Fruit fly (Drosophila melanogaster) whole organism, embryonic: ENCODE measurements around the gene sing.

Experiments
- Bgb ChIP-seq: fragments of 200-800 bp; sonication (Bioruptor generic); IDR thresholded peaks from 2 replicates; pipeline ENCODE4 v1.3.6; 2022; ENCODE audit warnings: missing biosample characterization, missing genetic modification characterization; ENCODE audit not compliant: partially characterized antibody
- CG10209 ChIP-seq: fragments of 200-800 bp; sonication (Bioruptor generic); optimal IDR thresholded peaks from 3 replicates; lab custom pipeline; 2017; ENCODE audit warnings: missing biosample characterization, mild to moderate bottlenecking, missing genetic modification characterization, missing genetic modification reagents
- CG10267 ChIP-seq: fragments of 200-800 bp; sonication (Bioruptor generic); optimal IDR thresholded peaks from 2 replicates; lab custom pipeline; 2018; ENCODE audit warnings: missing biosample characterization, mild to moderate bottlenecking, missing genetic modification characterization, moderate library complexity
- CG11696 ChIP-seq: fragments of 200-800 bp; sonication (Bioruptor generic); IDR thresholded peaks from 2 replicates; pipeline ENCODE4 v1.3.6; 2022; ENCODE audit warnings: missing biosample characterization, missing genetic modification characterization
- CG13624 ChIP-seq: fragments of 200-800 bp; sonication (Bioruptor generic); optimal IDR thresholded peaks from 2 replicates; lab custom pipeline; 2016; ENCODE audit warnings: missing biosample characterization, missing genetic modification characterization
- CG14050 ChIP-seq: fragments of 200-800 bp; sonication (Bioruptor generic); IDR thresholded peaks from 3 replicates; pipeline ENCODE4 v1.3.6; 2022; ENCODE audit warnings: missing biosample characterization, missing genetic modification characterization
- CG16813 ChIP-seq: fragments of 200-800 bp; sonication (Bioruptor generic); IDR thresholded peaks from 3 replicates; pipeline ENCODE4 v1.3.6; 2022; ENCODE audit warnings: missing biosample characterization, missing genetic modification characterization; ENCODE audit not compliant: partially characterized antibody
- CG17361 ChIP-seq: fragments of 200-800 bp; sonication (Bioruptor generic); IDR thresholded peaks from 3 replicates; pipeline ENCODE4 v1.3.6; 2022; ENCODE audit warnings: missing biosample characterization, missing genetic modification characterization
- CG2199 ChIP-seq: fragments of 200-800 bp; sonication (Bioruptor generic); IDR thresholded peaks from 3 replicates; pipeline ENCODE4 v1.3.6; 2022; ENCODE audit warnings: missing biosample characterization, missing genetic modification characterization
- CG2712 ChIP-seq: fragments of 200-800 bp; optimal IDR thresholded peaks from 3 replicates; lab custom pipeline; 2019; ENCODE audit warnings: missing biosample characterization, mild to moderate bottlenecking, missing genetic modification characterization, moderate library complexity
- CG3065 ChIP-seq: fragments of 200-800 bp; sonication (Bioruptor generic); optimal IDR thresholded peaks from 2 replicates; lab custom pipeline; 2016; ENCODE audit warnings: missing biosample characterization, missing genetic modification characterization
- CG33557 ChIP-seq: fragments of 200-800 bp; sonication (Bioruptor generic); optimal IDR thresholded peaks from 2 replicates; lab custom pipeline; 2019; ENCODE audit warnings: missing biosample characterization, mild to moderate bottlenecking, missing genetic modification characterization, moderate library complexity
- CG34224 ChIP-seq: fragments of 200-800 bp; sonication (Bioruptor generic); IDR thresholded peaks from 3 replicates; pipeline ENCODE4 v1.3.6; 2022; ENCODE audit warnings: missing biosample characterization, missing genetic modification characterization; ENCODE audit not compliant: partially characterized antibody
- CG3995 ChIP-seq: fragments of 200-800 bp; sonication (Bioruptor generic); optimal IDR thresholded peaks from 3 replicates; lab custom pipeline; 2016; ENCODE audit warnings: missing biosample characterization, missing genetic modification characterization
- CHES-1-like ChIP-seq: fragments of 200-800 bp; sonication (Bioruptor generic); optimal IDR thresholded peaks from 2 replicates; lab custom pipeline; 2016; ENCODE audit warnings: missing biosample characterization, missing genetic modification characterization
- Dref ChIP-seq: fragments of 200-800 bp; sonication (Bioruptor generic); IDR thresholded peaks from 2 replicates; pipeline ENCODE4 v1.3.6; 2022; ENCODE audit warnings: missing biosample characterization, missing genetic modification characterization
- Ets65A ChIP-seq: fragments of 200-800 bp; sonication (Bioruptor generic); peaks from one replicate; lab custom pipeline; 2016; ENCODE audit warnings: missing biosample characterization, missing genetic modification characterization
- Rfx ChIP-seq: fragments of 200-800 bp; sonication (Bioruptor generic); IDR thresholded peaks from 2 replicates; pipeline ENCODE4 v1.3.6; 2022; ENCODE audit warnings: missing biosample characterization, missing genetic modification characterization
- Side ChIP-seq: fragments of 200-800 bp; sonication (Bioruptor generic); optimal IDR thresholded peaks from 2 replicates; lab custom pipeline; 2016; ENCODE audit warnings: missing biosample characterization, missing genetic modification characterization
- Sry-δ ChIP-seq: fragments of 200-800 bp; sonication (Bioruptor generic); optimal IDR thresholded peaks from 2 replicates; lab custom pipeline; 2016; ENCODE audit warnings: missing biosample characterization, missing genetic modification characterization
- az2 ChIP-seq: fragments of 200-800 bp; sonication (Bioruptor generic); optimal IDR thresholded peaks from 3 replicates; lab custom pipeline; 2016; ENCODE audit warnings: missing biosample characterization, missing genetic modification characterization
- bbx ChIP-seq: fragments of 200-800 bp; sonication (Bioruptor generic); IDR thresholded peaks from 2 replicates; pipeline ENCODE4 v1.3.6; 2022; ENCODE audit warnings: missing biosample characterization, missing genetic modification characterization; ENCODE audit not compliant: partially characterized antibody
- bcd ChIP-seq: fragments of 200-800 bp; sonication (Bioruptor generic); optimal IDR thresholded peaks from 2 replicates; lab custom pipeline; 2017; ENCODE audit warnings: missing biosample characterization, mild to moderate bottlenecking, missing genetic modification characterization
- bsh ChIP-seq, 2 experiments: fragments of 200-800 bp; sonication (Bioruptor generic); optimal IDR thresholded peaks; 2 replicates each; lab custom pipeline; 2017 to 2018; ENCODE audit warnings: mild to moderate bottlenecking in 2 of 2, missing biosample characterization in 2 of 2, missing genetic modification characterization in 2 of 2, moderate library complexity in 1 of 2
- cg ChIP-seq: fragments of 200-800 bp; sonication (Bioruptor generic); optimal IDR thresholded peaks from 3 replicates; lab custom pipeline; 2019; ENCODE audit warnings: missing biosample characterization, mild to moderate bottlenecking, missing genetic modification characterization, moderate library complexity
- chif ChIP-seq, 2 experiments: fragments of 200-800 bp; sonication (Bioruptor generic); optimal IDR thresholded peaks; 3 replicates each; lab custom pipeline; 2016; ENCODE audit warnings: missing biosample characterization in 2 of 2, missing genetic modification characterization in 2 of 2
- dan ChIP-seq: fragments of 200-800 bp; sonication (Bioruptor generic); IDR thresholded peaks from 2 replicates; pipeline ENCODE4 v1.3.6; 2022; ENCODE audit warnings: missing biosample characterization, missing genetic modification characterization
- danr ChIP-seq: fragments of 200-800 bp; sonication (Bioruptor generic); IDR thresholded peaks from 2 replicates; pipeline ENCODE4 v1.3.6; 2022; ENCODE audit warnings: missing biosample characterization, missing genetic modification characterization
- fu2 ChIP-seq: fragments of 200-800 bp; sonication (Bioruptor generic); optimal IDR thresholded peaks from 2 replicates; lab custom pipeline; 2016; ENCODE audit warnings: missing biosample characterization, missing genetic modification characterization
- gsb ChIP-seq: fragments of 200-800 bp; sonication (Bioruptor generic); IDR thresholded peaks from 2 replicates; pipeline ENCODE4 v1.3.6; 2022; ENCODE audit warnings: missing biosample characterization, missing genetic modification characterization
- hbn ChIP-seq: fragments of 200-800 bp; sonication (Bioruptor generic); IDR thresholded peaks from 2 replicates; pipeline ENCODE4 v1.3.6; 2022; ENCODE audit warnings: missing biosample characterization, missing genetic modification characterization; ENCODE audit not compliant: partially characterized antibody
- inv ChIP-seq: fragments of 200-800 bp; sonication (Bioruptor generic); IDR thresholded peaks from 2 replicates; pipeline ENCODE4 v1.3.6; 2022; ENCODE audit warnings: missing biosample characterization, missing genetic modification characterization; ENCODE audit not compliant: partially characterized antibody
- kay ChIP-seq: fragments of 200-800 bp; sonication (Bioruptor generic); optimal IDR thresholded peaks from 2 replicates; lab custom pipeline; 2016; ENCODE audit warnings: missing biosample characterization, missing genetic modification characterization
- knrl ChIP-seq: fragments of 200-800 bp; sonication (Bioruptor generic); IDR thresholded peaks from 3 replicates; pipeline ENCODE4 v1.3.6; 2022; ENCODE audit warnings: missing biosample characterization, missing genetic modification characterization; ENCODE audit not compliant: partially characterized antibody
- luna ChIP-seq: fragments of 200-800 bp; sonication (Bioruptor generic); optimal IDR thresholded peaks from 2 replicates; lab custom pipeline; 2016; ENCODE audit warnings: missing biosample characterization, missing genetic modification characterization
- mld ChIP-seq: fragments of 200-800 bp; sonication (Bioruptor generic); IDR thresholded peaks from 3 replicates; pipeline ENCODE4 v1.3.6; 2022; ENCODE audit warnings: missing biosample characterization, missing genetic modification characterization; ENCODE audit not compliant: partially characterized antibody
- nau ChIP-seq: fragments of 200-800 bp; sonication (Bioruptor generic); optimal IDR thresholded peaks from 3 replicates; lab custom pipeline; 2017; ENCODE audit warnings: missing biosample characterization, mild to moderate bottlenecking, missing genetic modification characterization, missing genetic modification reagents
- peb ChIP-seq: fragments of 200-800 bp; sonication (Bioruptor generic); IDR thresholded peaks from 2 replicates; pipeline ENCODE4 v1.3.6; 2022; ENCODE audit warnings: missing biosample characterization, missing genetic modification characterization
- pfk ChIP-seq: fragments of 200-800 bp; sonication (Bioruptor generic); optimal IDR thresholded peaks from 2 replicates; lab custom pipeline; 2018; ENCODE audit warnings: missing biosample characterization, mild to moderate bottlenecking, missing genetic modification characterization, moderate library complexity
- ranshi ChIP-seq: fragments of 200-800 bp; sonication (Bioruptor generic); IDR thresholded peaks from 2 replicates; pipeline ENCODE4 v1.3.6; 2022; ENCODE audit warnings: missing biosample characterization, missing genetic modification characterization
- sim ChIP-seq: fragments of 200-800 bp; sonication (Bioruptor generic); IDR thresholded peaks from 2 replicates; pipeline ENCODE4 v1.3.6; 2022; ENCODE audit warnings: missing biosample characterization, missing genetic modification characterization
- trem ChIP-seq: fragments of 200-800 bp; optimal IDR thresholded peaks from 3 replicates; lab custom pipeline; 2019; ENCODE audit warnings: missing biosample characterization, mild to moderate bottlenecking, missing genetic modification characterization, moderate library complexity
- ttk ChIP-seq: fragments of 200-800 bp; sonication (Bioruptor generic); IDR thresholded peaks from 2 replicates; pipeline ENCODE4 v2.1.2; 2022; ENCODE audit warnings: missing biosample characterization, missing genetic modification characterization
- tup ChIP-seq: fragments of 200-800 bp; sonication (Bioruptor generic); optimal IDR thresholded peaks from 2 replicates; lab custom pipeline; 2016; ENCODE audit warnings: missing biosample characterization, mild to moderate bottlenecking, missing genetic modification characterization, moderate library complexity
- vfl ChIP-seq: fragments of 200-800 bp; sonication (Bioruptor generic); optimal IDR thresholded peaks from 2 replicates; lab custom pipeline; 2016; ENCODE audit warnings: missing biosample characterization, missing genetic modification characterization

Gene sing

dm6 chrX:16633181-16633957 lies 45.7 kb upstream of the sing start (continued):
- TF ChIP-seq nau (GFP tag; lab: Kevin White, UChicago) (no peak), ranshi (GFP tag; lab: Robert Waterston, UW) (no peak), CG3065 (GFP tag; lab: Kevin White, UChicago) (no peak), Dref (GFP tag; lab: Robert Waterston, UW) (no peak), bsh (GFP tag; optimal IDR thresholded peaks at IDR 0.05; lab: Kevin White, UChicago) (peak in 1 of 2 experiments; percentile 56), gsb (no peak), CG17361 (GFP tag; lab: Robert Waterston, UW) (no peak), danr (GFP tag; lab: Robert Waterston, UW) (no peak), hbn (GFP tag; lab: Robert Waterston, UW) (no peak), CG10267 (tag; lab: Kevin White, UChicago) (no peak), chif (GFP tag; optimal IDR thresholded peaks at IDR 0.05; lab: Kevin White, UChicago) (no peak), fu2 (no peak), luna (no peak), ttk (no peak), CG2712 (tag; lab: Kevin White, UChicago) (no peak), Ets65A (GFP tag; lab: Kevin White, UChicago) (peak; percentile 28), Bgb (no peak), tup (GFP tag; lab: Kevin White, UChicago) (no peak), pfk (GFP tag; lab: Kevin White, UChicago) (peak; percentile 4), vfl (no peak), trem (tag; lab: Kevin White, UChicago) (no peak), CHES-1-like (no peak), CG11696 (GFP tag; lab: Robert Waterston, UW) (peak; percentile 47; the same call in 1 of the 2 replicates), dan (GFP tag; lab: Robert Waterston, UW) (no peak), sim (GFP tag; lab: Robert Waterston, UW) (no peak), CG34224 (GFP tag; lab: Robert Waterston, UW) (no peak), az2 (GFP tag; lab: Kevin White, UChicago) (no peak), CG3995 (GFP tag; lab: Kevin White, UChicago) (no peak), CG33557 (GFP tag; lab: Kevin White, UChicago) (no peak), CG10209 (GFP tag; lab: Kevin White, UChicago) (peak; percentile 4), CG13624 (GFP tag; lab: Kevin White, UChicago) (no peak), mld (GFP tag; lab: Robert Waterston, UW) (no peak), CG16813 (GFP tag; lab: Robert Waterston, UW) (no peak), inv (GFP tag; lab: Robert Waterston, UW) (no peak), Rfx (GFP tag; lab: Robert Waterston, UW) (no peak), peb (no peak), Sry-δ (GFP tag; lab: Kevin White, UChicago) (no peak), knrl (no peak), Side (GFP tag; lab: Kevin White, UChicago) (no peak), bcd (GFP tag; lab: Kevin White, UChicago) (no peak), bbx (no peak), CG2199 (GFP tag; lab: Robert Waterston, UW) (no peak), CG14050 (GFP tag; lab: Robert Waterston, UW) (no peak), cg (GFP tag; lab: Kevin White, UChicago) (no peak), kay (GFP tag; lab: Kevin White, UChicago) (peak; percentile 33)
